Fruit fly (Drosophila melanogaster): ENCODE results near the gene CG43673.

CG43673 gene

DNA sequence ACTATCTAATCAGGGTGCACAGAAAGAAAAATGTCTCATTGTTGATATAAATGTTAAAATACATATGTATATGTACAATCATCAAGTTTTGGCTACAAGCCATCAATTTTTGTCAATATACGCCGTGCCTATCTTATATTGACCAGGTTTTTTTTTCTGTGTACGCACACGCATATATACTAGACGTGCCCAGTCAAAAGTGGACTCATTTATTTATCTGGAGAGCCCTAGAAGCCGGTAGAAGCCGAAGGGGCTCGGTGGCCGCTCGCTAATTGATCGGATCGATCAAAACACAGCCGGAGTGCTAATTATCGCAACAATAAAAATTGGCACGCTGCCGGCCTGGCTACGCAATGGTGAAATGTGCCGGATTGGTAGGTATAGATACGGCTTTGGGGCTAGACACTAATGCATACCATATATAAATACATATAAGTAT, 38.6 kb upstream of the CG43673 start (continued):
- TF ChIP-seq ase (GFP tag; IDR thresholded peaks at IDR 0.05) = peak; percentile 65; the same call in 1 of the 3 replicates
- TF ChIP-seq vfl (GFP tag; optimal IDR thresholded peaks at IDR 0.05) = peak; percentile 60
- peak; percentile 21 for TF ChIP-seq bigmax (GFP tag; optimal IDR thresholded peaks at IDR 0.05)
- TF ChIP-seq CG17328 (GFP tag; IDR thresholded peaks at IDR 0.05) = peak; percentile 70
- TF ChIP-seq her (GFP tag; optimal IDR thresholded peaks at IDR 0.05) = peak; percentile 47
- TF ChIP-seq CG17361 (GFP tag; IDR thresholded peaks at IDR 0.05) = peak; percentile 59
- TF ChIP-seq CG32532 (GFP tag; IDR thresholded peaks at IDR 0.05) = peak; percentile 89
- no peak for TF ChIP-seq peb (GFP tag; IDR thresholded peaks at IDR 0.05)
- TF ChIP-seq phol (tag; optimal IDR thresholded peaks at IDR 0.05) = peak; percentile 52
- peak; percentile 89 for TF ChIP-seq Atf6 (GFP tag; IDR thresholded peaks at IDR 0.05)
- TF ChIP-seq CG17912 (GFP tag; optimal IDR thresholded peaks at IDR 0.05) = no peak
- TF ChIP-seq ewg (GFP tag; optimal IDR thresholded peaks at IDR 0.05) = peak; percentile 33
- TF ChIP-seq ATbp (GFP tag; optimal IDR thresholded peaks at IDR 0.05) = peak; percentile 64
- TF ChIP-seq danr (GFP tag; IDR thresholded peaks at IDR 0.05) = no peak
- no peak for TF ChIP-seq tna (GFP tag; IDR thresholded peaks at IDR 0.05; ENCODE audit: partially characterized antibody)
- peak; percentile 55; the same call in 1 of the 2 replicates for TF ChIP-seq CG17612 (GFP tag; IDR thresholded peaks at IDR 0.05)
- TF ChIP-seq CG12769 (tag; optimal IDR thresholded peaks at IDR 0.05) = peak; percentile 87
- peak; percentile 49 for TF ChIP-seq tin (GFP tag; optimal IDR thresholded peaks at IDR 0.05)
- TF ChIP-seq B-H1 (GFP tag; IDR thresholded peaks at IDR 0.05) = peak; percentile 69
- TF ChIP-seq CG18619 (GFP tag; optimal IDR thresholded peaks at IDR 0.05) = peak; percentile 76
- peak; percentile 61 for TF ChIP-seq CG2712 (tag; optimal IDR thresholded peaks at IDR 0.05)
- TF ChIP-seq ken (GFP tag; IDR thresholded peaks at IDR 0.05) = peak; percentile 46; the same call in 1 of the 3 replicates
- no peak for TF ChIP-seq en (GFP tag; optimal IDR thresholded peaks at IDR 0.05)
- peak; percentile 60 for TF ChIP-seq Ets65A (GFP tag)
- no peak for TF ChIP-seq CG30020 (tag; optimal IDR thresholded peaks at IDR 0.05)
- TF ChIP-seq gfzf (GFP tag; optimal IDR thresholded peaks at IDR 0.05) = no peak
- TF ChIP-seq MESR4 (GFP tag; optimal IDR thresholded peaks at IDR 0.05) = no peak
- no peak for TF ChIP-seq CG10431 (GFP tag; optimal IDR thresholded peaks at IDR 0.05)
- TF ChIP-seq Dfd (GFP tag; optimal IDR thresholded peaks at IDR 0.05) = no peak
- no peak for TF ChIP-seq chinmo (GFP tag; IDR thresholded peaks at IDR 0.05; ENCODE audit: partially characterized antibody)
- TF ChIP-seq CG15514 (GFP tag; optimal IDR thresholded peaks at IDR 0.05) = peak; percentile 79
- peak; percentile 31; the same call in 1 of the 2 replicates for TF ChIP-seq dati (GFP tag; IDR thresholded peaks at IDR 0.05)
- TF ChIP-seq CrebB (tag; optimal IDR thresholded peaks at IDR 0.05) = peak; percentile 50
- TF ChIP-seq pum (GFP tag; optimal IDR thresholded peaks at IDR 0.05) = peak; percentile 35
- peak; percentile 20 for TF ChIP-seq Camta (GFP tag; optimal IDR thresholded peaks at IDR 0.05)
- no peak for TF ChIP-seq crol (GFP tag; IDR thresholded peaks at IDR 0.05)
- no peak for TF ChIP-seq BEAF-32 (GFP tag; optimal IDR thresholded peaks at IDR 0.05)
- no peak for TF ChIP-seq CG9876 (GFP tag; optimal IDR thresholded peaks at IDR 0.05)
- TF ChIP-seq Hsf (GFP tag; optimal IDR thresholded peaks at IDR 0.05) = peak; percentile 67
- TF ChIP-seq CG9817 (tag; optimal IDR thresholded peaks at IDR 0.05) = peak; percentile 69
- no peak for TF ChIP-seq prd (optimal IDR thresholded peaks at IDR 0.05)
- peak; percentile 78 for TF ChIP-seq prd (GFP tag; IDR thresholded peaks at IDR 0.05)
- peak; percentile 16 for TF ChIP-seq Myb (GFP tag; optimal IDR thresholded peaks at IDR 0.05)
- no peak for TF ChIP-seq pan (optimal IDR thresholded peaks at IDR 0.05)
- TF ChIP-seq pan (GFP tag; optimal IDR thresholded peaks at IDR 0.05 in 1 of 2, IDR thresholded peaks at IDR 0.05 in 1 of 2) = peak in 1 of 2 experiments; percentile 84
- no peak for TF ChIP-seq CG18476 (GFP tag; optimal IDR thresholded peaks at IDR 0.05)
- no peak for TF ChIP-seq Kr (GFP tag; optimal IDR thresholded peaks at IDR 0.05)
- peak; percentile 74 for TF ChIP-seq CG11504 (tag; optimal IDR thresholded peaks at IDR 0.05)
- TF ChIP-seq CG8089 (GFP tag; optimal IDR thresholded peaks at IDR 0.05) = no peak
- peak; percentile 50 for TF ChIP-seq CG10979 (tag; optimal IDR thresholded peaks at IDR 0.05)
- no peak for TF ChIP-seq Atf3 (GFP tag; optimal IDR thresholded peaks at IDR 0.05)
- peak; percentile 59; the same call in 1 of the 3 replicates for TF ChIP-seq CG2889 (GFP tag; IDR thresholded peaks at IDR 0.05)
